Fruit fly (Drosophila melanogaster): Measurements from ENCODE around the gene CG34177.
A peak's percentile ranks its signal among the peaks of the same experiment; 100 is the strongest.

CG34177 gene

DNA sequence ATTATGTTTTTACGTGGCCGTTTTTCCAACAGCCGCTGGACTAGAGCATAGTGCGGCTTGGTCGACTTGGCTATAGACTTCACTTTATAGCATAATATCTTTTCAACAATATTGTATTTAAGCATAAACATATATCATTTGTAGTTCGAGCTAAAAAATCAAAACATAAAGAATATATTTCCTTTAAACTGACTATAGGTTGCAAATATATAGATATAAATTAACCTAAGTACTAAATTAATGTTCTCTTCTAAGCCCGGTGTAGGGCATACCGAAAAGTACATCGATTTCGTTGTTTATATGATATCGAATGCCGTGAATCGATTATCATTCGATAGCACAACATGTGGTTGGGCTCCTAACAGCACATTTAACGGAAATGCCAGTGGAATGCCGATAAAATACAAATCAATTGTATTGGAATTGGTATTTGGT is 14.9 kb downstream of the CG34177 start, which contains the start of gene MFS18 (continued):
- TF ChIP-seq ham (GFP tag; IDR thresholded peaks at IDR 0.05) = peak; percentile 93
- peak; percentile 93 for TF ChIP-seq lbe (GFP tag; optimal IDR thresholded peaks at IDR 0.05)
- TF ChIP-seq row (GFP tag; IDR thresholded peaks at IDR 0.05) = peak; percentile 100
- peak; percentile 96 for TF ChIP-seq CG8388 (GFP tag; optimal IDR thresholded peaks at IDR 0.05)
- peak; percentile 88 for TF ChIP-seq E2f2 (GFP tag; IDR thresholded peaks at IDR 0.05)
- peak; percentile 88 for TF ChIP-seq Dad (GFP tag; optimal IDR thresholded peaks at IDR 0.05)
- peak; percentile 56 to 77 for TF ChIP-seq crp (GFP tag; optimal IDR thresholded peaks at IDR 0.05)
- peak; percentile 66 for TF ChIP-seq pnt (GFP tag; optimal IDR thresholded peaks at IDR 0.05)
- TF ChIP-seq croc (GFP tag; conservative IDR thresholded peaks at IDR 0.05) = peak; percentile 98
- TF ChIP-seq CG32772 (GFP tag; IDR thresholded peaks at IDR 0.05) = peak; percentile 99
- peak; percentile 80 for TF ChIP-seq wek (GFP tag; optimal IDR thresholded peaks at IDR 0.05)
- TF ChIP-seq ac (GFP tag; optimal IDR thresholded peaks at IDR 0.05) = peak; percentile 78
- peak; percentile 87 for TF ChIP-seq CG9817 (tag; optimal IDR thresholded peaks at IDR 0.05)
- peak; percentile 93 for TF ChIP-seq MTF-1 (GFP tag; optimal IDR thresholded peaks at IDR 0.05; ENCODE audit: borderline replicate concordance)
- TF ChIP-seq ssp (GFP tag; IDR thresholded peaks at IDR 0.05) = peak; percentile 95
- TF ChIP-seq CG6813 (GFP tag; optimal IDR thresholded peaks at IDR 0.05) = peak; percentile 98
- TF ChIP-seq bsh (GFP tag; optimal IDR thresholded peaks at IDR 0.05) = peak; percentile 67 to 97
- TF ChIP-seq CG13296 (GFP tag; optimal IDR thresholded peaks at IDR 0.05) = peak; percentile 97
- TF ChIP-seq Pdp1 (GFP tag; optimal IDR thresholded peaks at IDR 0.05) = peak; percentile 85 to 87
- peak; percentile 98 for TF ChIP-seq slou (GFP tag; optimal IDR thresholded peaks at IDR 0.05)
- peak; percentile 99 for TF ChIP-seq CG2678 (tag; optimal IDR thresholded peaks at IDR 0.05)
- TF ChIP-seq Meics (GFP tag; optimal IDR thresholded peaks at IDR 0.05) = peak; percentile 98
- TF ChIP-seq dpn (GFP tag; optimal IDR thresholded peaks at IDR 0.05) = peak; percentile 97 to 98
- peak; percentile 72 for TF ChIP-seq Elba2 (GFP tag; optimal IDR thresholded peaks at IDR 0.05)
- peak; percentile 99 for TF ChIP-seq CG32532 (GFP tag; IDR thresholded peaks at IDR 0.05)
- peak; percentile 90 for TF ChIP-seq Mad (GFP tag; optimal IDR thresholded peaks at IDR 0.05)
- TF ChIP-seq grn (GFP tag; optimal IDR thresholded peaks at IDR 0.05) = peak; percentile 74
- TF ChIP-seq Mrtf (GFP tag; IDR thresholded peaks at IDR 0.05) = peak; percentile 96
- TF ChIP-seq bcd (GFP tag; optimal IDR thresholded peaks at IDR 0.05) = peak; percentile 98
- TF ChIP-seq salm (tag; optimal IDR thresholded peaks at IDR 0.05) = peak; percentile 89
- peak; percentile 90 for TF ChIP-seq nerfin-2 (GFP tag; IDR thresholded peaks at IDR 0.05; ENCODE audit: partially characterized antibody)
- peak; percentile 91 for TF ChIP-seq org-1 (GFP tag; optimal IDR thresholded peaks at IDR 0.05)
- peak; percentile 97 for TF ChIP-seq CG11696 (GFP tag; IDR thresholded peaks at IDR 0.05)
- peak; percentile 96 for TF ChIP-seq toy (GFP tag; IDR thresholded peaks at IDR 0.05)
- peak; percentile 95 for TF ChIP-seq Oli (tag; optimal IDR thresholded peaks at IDR 0.05)
- TF ChIP-seq CG2120 (GFP tag; optimal IDR thresholded peaks at IDR 0.05) = peak; percentile 96
- TF ChIP-seq CG30431 (GFP tag; optimal IDR thresholded peaks at IDR 0.05) = peak; percentile 94
- peak; percentile 99 for TF ChIP-seq CG32767 (GFP tag; IDR thresholded peaks at IDR 0.05)
- TF ChIP-seq pzg (GFP tag; optimal IDR thresholded peaks at IDR 0.05) = peak; percentile 45
- TF ChIP-seq CG11085 (GFP tag; IDR thresholded peaks at IDR 0.05) = peak; percentile 98
- TF ChIP-seq Asciz (GFP tag; optimal IDR thresholded peaks at IDR 0.05) = peak; percentile 99
- peak; percentile 35 for TF ChIP-seq CG11398 (GFP tag; optimal IDR thresholded peaks at IDR 0.05)
- TF ChIP-seq CG18764 (GFP tag; optimal IDR thresholded peaks at IDR 0.05) = peak; percentile 99
- peak; percentile 96 for TF ChIP-seq CG5245 (GFP tag; optimal IDR thresholded peaks at IDR 0.05)
- peak; percentile 94 for TF ChIP-seq CG12155 (GFP tag; optimal IDR thresholded peaks at IDR 0.05)
- peak; percentile 55 for TF ChIP-seq da (GFP tag; optimal IDR thresholded peaks at IDR 0.05)
- peak; percentile 49 for TF ChIP-seq BEAF-32 (GFP tag; optimal IDR thresholded peaks at IDR 0.05)
- peak; percentile 91 for TF ChIP-seq psq (GFP tag; optimal IDR thresholded peaks at IDR 0.05)
- peak; percentile 98 for TF ChIP-seq ap (GFP tag; IDR thresholded peaks at IDR 0.05)
- TF ChIP-seq lmd (GFP tag; IDR thresholded peaks at IDR 0.05) = peak; percentile 98
- peak; percentile 15 for TF ChIP-seq p53 (GFP tag; optimal IDR thresholded peaks at IDR 0.05)

All from whole organism, embryonic.